Worm (Caenorhabditis elegans): Measurements from ENCODE around the gene ZK673.6.

DNA sequence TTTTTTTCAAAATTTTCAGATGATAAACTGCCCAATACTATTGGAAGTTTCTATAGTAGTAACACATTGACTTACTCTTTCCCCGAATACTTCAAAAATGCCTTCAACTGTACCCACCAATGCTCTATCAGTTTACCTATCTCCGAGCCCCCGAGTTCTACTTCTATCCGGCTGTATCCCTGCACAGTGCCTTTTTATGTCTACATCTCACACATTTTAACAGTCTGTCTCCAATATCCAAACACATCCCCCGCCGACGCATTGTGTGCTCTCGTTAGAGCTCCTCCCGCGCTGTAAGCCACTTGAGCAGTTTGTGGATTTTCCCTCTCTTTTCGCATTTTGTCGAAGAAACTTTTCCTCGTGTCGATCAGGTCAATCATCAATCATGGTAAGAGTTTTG lies 2.4 kb upstream of the ZK673.6 start, which contains the start of gene tnc-2:
- TF ChIP-seq ces-1 (GFP tag; optimal IDR thresholded peaks at IDR 0.05) (no peak), pha-4 (tag; optimal IDR thresholded peaks at IDR 0.05) (no peak), snpc-4 (tag; optimal IDR thresholded peaks at IDR 0.05) (no peak)
